Worm (Caenorhabditis elegans) whole organism, L4/young adult: ENCODE results near the gene AC7.3.

Experiments used
- W03F9.2 ChIP-seq: fragments of 150-350 bp; optimal IDR thresholded peaks from 2 replicates; lab custom pipeline; 2014; ENCODE audit warnings: missing biosample characterization, missing genetic modification characterization
- dao-5 ChIP-seq: sonication (generic microtip); optimal IDR thresholded peaks from 2 replicates; lab custom pipeline; 2016; ENCODE audit warnings: missing genotype, missing genetic modification characterization, moderate library complexity, missing compliant biosample characterization
- him-1 ChIP-seq: sonication (generic microtip); optimal IDR thresholded peaks from 2 replicates; lab custom pipeline; 2016; ENCODE audit warnings: missing genotype, missing genetic modification reagents, missing genetic modification characterization, missing compliant biosample characterization

- TF ChIP-seq W03F9.2 (tag; lab: Kevin White, UChicago) (no peak), him-1 (tag; lab: Kevin White, UChicago) (peak; percentile 48), dao-5 (tag; lab: Kevin White, UChicago) (no peak)
Observed at ce11 chrIV:5100145-5100544, 11.5 kb upstream of the AC7.3 start.
